Fruit fly (Drosophila melanogaster): ENCODE measurements around the gene CG7910.
A peak's percentile ranks its signal among the peaks of the same experiment; 100 is the strongest.
"Not testable (repeated sequence)": the region's sequence is repeated elsewhere in the genome, so short reads cannot be mapped to it uniquely, and the experiment has no call there.

The CG7910 gene

DNA sequence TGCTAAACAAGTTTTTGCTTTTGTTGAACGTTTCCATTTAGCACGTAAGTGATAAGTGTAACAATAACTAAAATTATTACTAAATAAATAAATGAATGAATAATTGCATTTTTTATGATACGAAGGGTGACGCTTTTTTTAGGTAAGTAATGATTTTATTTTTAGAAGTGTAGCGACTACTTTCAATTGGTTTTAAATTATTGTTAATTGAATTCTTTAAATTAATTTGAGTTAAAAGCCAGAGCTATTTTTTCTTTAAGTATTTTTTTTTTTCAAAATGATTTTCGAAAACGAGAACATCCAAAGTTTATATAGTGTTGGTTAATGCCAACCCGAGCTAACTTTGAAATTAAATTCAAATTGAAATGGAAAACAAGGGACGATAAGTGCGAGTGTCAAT lies at the start of gene CG7910:
Gene CG7910 (plus strand): TSS at position 301 of the 400 bp plus-strand sequence.
- TF ChIP-seq dsf (GFP tag; optimal IDR thresholded peaks at IDR 0.05; ENCODE audit: borderline replicate concordance) = no peak
- no peak for TF ChIP-seq GATAd (GFP tag; optimal IDR thresholded peaks at IDR 0.05)
- TF ChIP-seq brk (GFP tag; optimal IDR thresholded peaks at IDR 0.05) = no peak
- no peak for TF ChIP-seq Mio (GFP tag; optimal IDR thresholded peaks at IDR 0.05)
- no peak for TF ChIP-seq CG9705 (GFP tag; optimal IDR thresholded peaks at IDR 0.05)
- TF ChIP-seq Hr78 (GFP tag; optimal IDR thresholded peaks at IDR 0.05) = no peak
- TF ChIP-seq fru (GFP tag; optimal IDR thresholded peaks at IDR 0.05) = no peak
- no peak for TF ChIP-seq sage (GFP tag; optimal IDR thresholded peaks at IDR 0.05)
- TF ChIP-seq ey (GFP tag; optimal IDR thresholded peaks at IDR 0.05) = no peak

dm6 chr3R:8037896-8038295 lies 49.2 kb upstream of the CG7910 start:
- peak; percentile 23 for TF ChIP-seq h (GFP tag; optimal IDR thresholded peaks at IDR 0.05)
- peak; percentile 1 for TF ChIP-seq br (GFP tag; optimal IDR thresholded peaks at IDR 0.05)
- TF ChIP-seq Hnf4 (GFP tag; optimal IDR thresholded peaks at IDR 0.05) = peak; percentile 27
- TF ChIP-seq Sp1 (GFP tag; optimal IDR thresholded peaks at IDR 0.05) = no peak
- peak; percentile 46 for TF ChIP-seq fru (GFP tag; optimal IDR thresholded peaks at IDR 0.05)
- peak; percentile 42 for TF ChIP-seq HLH106 (tag; optimal IDR thresholded peaks at IDR 0.05)
- peak; percentile 48 for TF ChIP-seq rgr (GFP tag; optimal IDR thresholded peaks at IDR 0.05)
- peak in 1 of 2 experiments; percentile 53 for TF ChIP-seq foxo (GFP tag; optimal IDR thresholded peaks at IDR 0.05)
- TF ChIP-seq psq (GFP tag; optimal IDR thresholded peaks at IDR 0.05) = no peak

dm6 chr3R:8038927-8039326 lies 48.1 kb upstream of the CG7910 start:
- TF ChIP-seq N (GFP tag; optimal IDR thresholded peaks at IDR 0.05) (no peak), HLH106 (tag; optimal IDR thresholded peaks at IDR 0.05) (no peak), br (GFP tag; optimal IDR thresholded peaks at IDR 0.05) (no peak), CrebA (GFP tag; optimal IDR thresholded peaks at IDR 0.05; ENCODE audit: borderline replicate concordance) (no peak)

dm6 chr3R:8040843-8041242 lies 46.2 kb upstream of the CG7910 start, which contains the start of gene CG43060:
TSS of gene CG43060 (plus strand) at chr3R:8041224.
- TF ChIP-seq foxo (GFP tag; optimal IDR thresholded peaks at IDR 0.05) (peak in 1 of 2 experiments; percentile 27), rgr (GFP tag; optimal IDR thresholded peaks at IDR 0.05) (peak; percentile 38), ey (GFP tag; optimal IDR thresholded peaks at IDR 0.05) (peak; percentile 16), OdsH (GFP tag; optimal IDR thresholded peaks at IDR 0.05) (peak; percentile 10), sv (GFP tag; optimal IDR thresholded peaks at IDR 0.05) (no peak), pan (optimal IDR thresholded peaks at IDR 0.05) (no peak), h (GFP tag; optimal IDR thresholded peaks at IDR 0.05) (peak; percentile 11), fru (GFP tag; optimal IDR thresholded peaks at IDR 0.05) (peak; percentile 16)

- TF ChIP-seq jim (GFP tag; optimal IDR thresholded peaks at IDR 0.05); OdsH (GFP tag; optimal IDR thresholded peaks at IDR 0.05); CrebA (GFP tag; optimal IDR thresholded peaks at IDR 0.05; ENCODE audit: borderline replicate concordance): not testable (repeated sequence)
Observed at dm6 chr3R:8048867-8049266, 38.2 kb upstream of the CG7910 start, which contains the start of gene CG43618. TSS of gene CG43618 (plus strand) at chr3R:8049167.

DNA sequence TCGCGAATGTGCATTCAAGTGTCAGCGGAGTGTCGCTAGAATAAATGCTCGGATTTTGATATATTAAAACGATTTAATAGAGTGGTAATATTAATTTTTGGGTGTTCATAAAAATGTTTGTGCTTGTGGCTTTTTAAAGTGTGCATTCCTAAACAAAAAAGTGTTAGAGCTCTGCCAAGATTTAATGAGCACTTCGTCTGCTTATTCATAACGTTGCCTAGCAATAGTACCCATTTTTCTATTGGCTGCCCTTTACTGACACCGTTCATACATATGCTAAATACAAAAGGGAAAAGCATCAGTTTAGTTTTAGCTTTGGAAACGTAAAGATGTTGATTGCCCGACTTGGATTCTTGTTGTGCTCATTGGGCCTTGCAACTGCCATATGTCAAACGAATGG lies 37.7 kb upstream of the CG7910 start, which contains the start of gene CG43061:
Gene CG43061 (plus strand): TSS at position 301 of the 400 bp plus-strand sequence.
- not testable (repeated sequence) for TF ChIP-seq sv, rgr, jim (GFP tag; optimal IDR thresholded peaks at IDR 0.05)

dm6 chr3R:8058984-8059383 lies 28.1 kb upstream of the CG7910 start, which contains the start of gene mAChR-B:
TSS of gene mAChR-B (plus strand) at chr3R:8059284.
- no peak for TF ChIP-seq CG9705 (GFP tag; optimal IDR thresholded peaks at IDR 0.05)
- TF ChIP-seq Hnf4 (GFP tag; optimal IDR thresholded peaks at IDR 0.05) = no peak

dm6 chr3R:8072635-8073034 lies 14.4 kb upstream of the CG7910 start:
- TF ChIP-seq h (GFP tag; optimal IDR thresholded peaks at IDR 0.05) = peak; percentile 11
- no peak for TF ChIP-seq Jra (GFP tag; optimal IDR thresholded peaks at IDR 0.05)
- peak; percentile 15 for TF ChIP-seq ey (GFP tag; optimal IDR thresholded peaks at IDR 0.05)
- TF ChIP-seq sv (GFP tag; optimal IDR thresholded peaks at IDR 0.05) = peak; percentile 7

All from whole organism, wandering third instar larva.